Fruit fly (Drosophila melanogaster): ENCODE data around the gene Slip1.

DNA sequence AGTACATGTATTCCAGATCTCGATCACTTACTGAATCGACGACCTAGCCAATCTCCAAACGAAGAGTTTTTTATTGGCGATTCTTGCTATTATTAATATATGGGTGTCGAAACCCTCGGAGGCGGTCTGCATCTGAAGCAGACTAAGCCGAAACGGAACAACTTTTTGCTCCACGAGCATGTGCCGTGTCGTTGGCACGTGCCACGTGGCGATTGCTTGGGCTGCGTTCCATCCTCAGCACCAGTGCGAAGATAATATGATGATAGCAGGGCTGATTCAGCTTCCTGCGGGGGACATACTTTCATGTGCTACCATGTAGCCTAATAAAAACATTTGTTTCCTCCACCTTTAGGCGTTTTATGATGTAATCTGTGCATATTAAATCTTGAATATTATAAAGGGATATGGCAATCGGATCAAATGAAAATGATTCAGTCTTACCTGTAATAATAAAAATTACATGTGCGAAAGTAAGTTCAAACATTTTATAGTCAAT, 39.4 kb downstream of the Slip1 start:
- no peak for TF ChIP-seq CTCF (optimal IDR thresholded peaks at IDR 0.05)
- no peak for TF ChIP-seq CG8478 (optimal IDR thresholded peaks at IDR 0.05)

All from S2 (cell line).